Worm (Caenorhabditis elegans): ENCODE results near the gene K01A6.7.

Gene K01A6.7

DNA sequence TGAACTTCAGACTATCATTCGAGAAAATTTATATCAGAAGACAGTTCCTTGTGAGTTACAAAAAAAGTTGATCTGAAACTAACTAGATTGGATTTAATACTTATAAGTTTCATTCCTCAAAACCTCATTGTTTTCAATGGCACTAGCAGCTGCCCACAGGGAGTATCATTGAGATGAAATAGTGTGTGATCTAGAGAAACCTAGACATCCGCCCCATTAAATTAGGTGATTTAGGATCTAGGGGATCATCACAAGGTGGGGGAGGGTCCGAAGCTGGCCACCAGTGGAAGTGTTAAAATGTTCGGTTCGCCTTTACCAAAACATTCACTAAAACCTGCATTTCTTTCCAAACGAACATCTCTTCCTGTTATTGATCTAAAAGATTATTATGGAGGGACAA, 22.0 kb downstream of the K01A6.7 start:
- TF ChIP-seq nhr-11 (tag; optimal IDR thresholded peaks at IDR 0.05) (peak; percentile 18), lsy-2 (tag; optimal IDR thresholded peaks at IDR 0.05) (no peak)

- TF ChIP-seq mdl-1 (tag; optimal IDR thresholded peaks at IDR 0.05) (no peak), ZK546.5 (tag; optimal IDR thresholded peaks at IDR 0.05) (no peak), jun-1 (tag; optimal IDR thresholded peaks at IDR 0.05) (no peak), mxl-3 (GFP tag; optimal IDR thresholded peaks at IDR 0.05) (no peak), sdz-12 (GFP tag; optimal IDR thresholded peaks at IDR 0.05) (no peak), lir-3 (tag; optimal IDR thresholded peaks at IDR 0.05) (no peak), unc-130 (GFP tag; optimal IDR thresholded peaks at IDR 0.05) (no peak), egl-43 (GFP tag; IDR thresholded peaks at IDR 0.05) (no peak), mdt-29 (GFP tag; IDR thresholded peaks at IDR 0.05) (no peak), lin-38 (GFP tag; IDR thresholded peaks at IDR 0.05) (no peak), spr-3 (GFP tag; optimal IDR thresholded peaks at IDR 0.05) (no peak)
Measured at ce11 chrIV:11714739-11715138, 23.6 kb downstream of the K01A6.7 start, which contains the start of gene magi-1. Gene magi-1 (plus strand): TSS chrIV:11715039.

- TF ChIP-seq madf-9 (GFP tag; conservative IDR thresholded peaks at IDR 0.05) (no peak), Y5F2A.4 (GFP tag; optimal IDR thresholded peaks at IDR 0.05) (no peak), lir-3 (tag; optimal IDR thresholded peaks at IDR 0.05) (no peak)
Measured at ce11 chrIV:11713289-11713688, 25.1 kb downstream of the K01A6.7 start.

ce11 chrIV:11710331-11710730, 28.0 kb downstream of the K01A6.7 start:
- no peak for TF ChIP-seq T20F7.1 (GFP tag; optimal IDR thresholded peaks at IDR 0.05)
- peak in 1 of 2 experiments; percentile 22 for TF ChIP-seq daf-16 (GFP tag; optimal IDR thresholded peaks at IDR 0.05)
- TF ChIP-seq daf-16 (tag; optimal IDR thresholded peaks at IDR 0.05), result no peak
- peak; percentile 9 for TF ChIP-seq hlh-11 (tag; optimal IDR thresholded peaks at IDR 0.05)
- peak in 1 of 2 experiments; percentile 49 for TF ChIP-seq unc-62 (GFP tag; optimal IDR thresholded peaks at IDR 0.05 in 1 of 2)
- TF ChIP-seq unc-62 (tag; optimal IDR thresholded peaks at IDR 0.05), result no peak

DNA sequence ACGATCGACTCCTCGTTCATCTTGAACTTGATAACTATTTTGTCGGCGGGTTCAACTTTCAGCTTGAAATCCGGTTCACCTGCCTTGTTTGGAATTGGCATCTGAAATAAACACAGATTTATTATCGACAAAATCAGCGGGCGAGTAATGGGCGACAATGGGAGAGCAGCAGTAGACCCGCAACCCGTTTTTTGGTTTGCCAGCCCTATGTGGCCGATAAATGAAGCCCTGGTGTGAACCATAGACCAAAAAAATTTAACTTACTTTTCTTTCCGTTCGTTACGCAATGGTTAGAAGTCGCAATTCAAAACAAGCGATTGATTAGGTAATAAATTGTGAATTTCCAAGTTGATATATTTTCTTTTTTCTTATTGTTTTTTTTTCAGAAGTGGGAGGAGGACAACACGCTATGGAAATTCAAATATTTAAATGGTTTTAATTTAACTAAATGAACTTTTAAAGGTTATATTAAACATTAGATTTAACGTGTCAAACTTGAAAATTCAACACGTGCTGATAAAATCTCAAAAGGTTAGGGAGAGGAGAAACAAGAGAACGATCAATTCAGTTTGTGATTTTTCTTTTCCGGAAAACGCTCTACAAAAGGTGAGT, 34.6 kb downstream of the K01A6.7 start, which contains the start of the genes T22B3.3 and alg-3:
Gene T22B3.3 (minus strand): TSS at position 101 of the 612 bp plus-strand sequence.
Gene alg-3 (plus strand): TSS at position 562 of the 612 bp plus-strand sequence.
- TF ChIP-seq ctbp-1 (GFP tag; IDR thresholded peaks at IDR 0.05), result no peak
- no peak for TF ChIP-seq pha-4 (GFP tag; IDR thresholded peaks at IDR 0.05)
- no peak for TF ChIP-seq pha-4 (tag; optimal IDR thresholded peaks at IDR 0.05)
- no peak for TF ChIP-seq attf-4 (tag; optimal IDR thresholded peaks at IDR 0.05)
- no peak for TF ChIP-seq unc-130 (GFP tag; optimal IDR thresholded peaks at IDR 0.05)
- TF ChIP-seq snpc-1.2 (GFP tag; IDR thresholded peaks at IDR 0.05), result no peak
- no peak for TF ChIP-seq nhr-76 (tag; optimal IDR thresholded peaks at IDR 0.05)
- no peak for TF ChIP-seq set-16 (GFP tag; IDR thresholded peaks at IDR 0.05)
- TF ChIP-seq nhr-42 (GFP tag; IDR thresholded peaks at IDR 0.05), result no peak
- TF ChIP-seq ceh-20 (GFP tag; IDR thresholded peaks at IDR 0.05), result no peak
- TF ChIP-seq gei-8 (GFP tag; optimal IDR thresholded peaks at IDR 0.05), result no peak
- no peak for TF ChIP-seq lim-7 (GFP tag; IDR thresholded peaks at IDR 0.05)
- no peak for TF ChIP-seq ceh-32 (tag; optimal IDR thresholded peaks at IDR 0.05; ENCODE audit: poor library complexity)
- TF ChIP-seq lin-29 (GFP tag; IDR thresholded peaks at IDR 0.05), result no peak
- TF ChIP-seq hlh-11 (tag; optimal IDR thresholded peaks at IDR 0.05), result no peak
- no peak for TF ChIP-seq unc-39 (tag; optimal IDR thresholded peaks at IDR 0.05)
- no peak for TF ChIP-seq aha-1 (tag)
- TF ChIP-seq Y75B8A.6 (GFP tag; IDR thresholded peaks at IDR 0.05), result no peak
- TF ChIP-seq arid-1 (GFP tag; conservative IDR thresholded peaks at IDR 0.05), result no peak
- TF ChIP-seq lir-3 (tag; optimal IDR thresholded peaks at IDR 0.05), result no peak
- no peak for TF ChIP-seq duxl-1 (tag; optimal IDR thresholded peaks at IDR 0.05; ENCODE audit: poor library complexity)
